Worm (Caenorhabditis elegans) whole organism, L2 larva: ENCODE data around the gene C01G5.5.

Experiments
- R02D3.7 ChIP-seq: fragments of 150-350 bp; optimal IDR thresholded peaks from 2 replicates; lab custom pipeline; 2014; ENCODE audit warnings: missing biosample characterization, missing genetic modification characterization
- Y55F3AM.14 ChIP-seq: fragments of 200-800 bp; sonication (Bioruptor generic); optimal IDR thresholded peaks from 2 replicates; lab custom pipeline; 2018; ENCODE audit warnings: mild to moderate bottlenecking, missing genetic modification characterization, missing compliant biosample characterization
- blmp-1 ChIP-seq: sonication (generic microtip); optimal IDR thresholded peaks from 2 replicates; lab custom pipeline; 2017; ENCODE audit warnings: missing genetic modification characterization, mild to moderate bottlenecking, missing compliant biosample characterization, antibody characterized with exemption, moderate library complexity; ENCODE audit not compliant: insufficient read depth
- fos-1 ChIP-seq: fragments of 150-350 bp; optimal IDR thresholded peaks from 2 replicates; lab custom pipeline; 2014; ENCODE audit warnings: missing biosample characterization, missing genetic modification characterization
- lin-39 ChIP-seq: fragments of 150-350 bp; optimal IDR thresholded peaks from 2 replicates; lab custom pipeline; 2014; ENCODE audit warnings: missing biosample characterization, missing genetic modification reagents, missing genetic modification characterization
- nhr-10 ChIP-seq: sonication (generic microtip); optimal IDR thresholded peaks from 2 replicates; lab custom pipeline; 2017; ENCODE audit warnings: missing biosample characterization, missing genetic modification characterization
- unc-39 ChIP-seq: fragments of 150-350 bp; optimal IDR thresholded peaks from 2 replicates; lab custom pipeline; 2014; ENCODE audit warnings: missing biosample characterization, missing genetic modification characterization

DNA sequence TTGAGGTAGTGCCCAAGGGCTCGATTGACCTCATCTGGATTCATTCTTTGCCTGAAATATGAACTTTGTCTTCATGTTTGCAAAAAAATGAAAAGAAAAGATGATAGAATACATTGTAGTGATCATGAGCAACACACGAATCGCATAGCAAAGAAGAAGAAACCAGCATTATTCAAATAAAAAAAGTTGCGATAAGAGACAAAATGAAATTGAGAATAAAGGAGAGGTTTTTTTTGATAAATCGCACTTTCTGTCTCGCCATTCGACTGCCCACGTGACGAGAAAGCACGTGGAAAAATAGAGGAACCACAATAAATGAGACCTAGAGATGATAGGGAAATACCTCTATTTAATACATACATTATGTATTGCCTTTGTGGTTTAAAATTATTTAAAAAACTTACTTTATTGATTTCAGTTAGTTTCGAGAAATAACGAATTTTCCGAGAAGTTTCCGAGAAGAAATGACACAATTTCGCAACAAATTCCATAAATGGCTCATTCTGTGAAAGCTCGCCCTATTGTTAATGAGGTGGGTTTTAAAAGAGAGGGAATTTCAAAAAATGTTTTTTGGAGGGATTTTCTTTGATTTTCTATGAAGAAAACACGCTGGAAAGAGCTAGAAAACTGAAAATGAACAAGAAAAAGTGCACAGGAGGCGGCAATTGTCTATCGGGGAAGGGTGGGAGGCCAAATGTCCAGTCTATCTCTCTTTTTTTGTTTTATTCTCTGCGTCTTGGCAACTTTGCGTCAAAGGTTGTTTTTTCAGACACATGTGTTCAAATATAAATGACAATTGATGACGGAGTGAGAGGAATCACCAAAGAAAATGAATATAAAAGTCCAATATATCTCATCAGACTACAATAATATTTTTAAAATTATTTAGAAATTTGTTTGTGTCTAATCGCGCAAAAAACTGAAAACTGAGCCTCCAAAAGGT is 31.2 kb downstream of the C01G5.5 start, which contains the start of gene paqr-1:
- no peak for TF ChIP-seq nhr-10 (tag; lab: Kevin White, UChicago)
- no peak for TF ChIP-seq lin-39 (tag; lab: Kevin White, UChicago)
- TF ChIP-seq R02D3.7 (tag; lab: Kevin White, UChicago): no peak
- peak; percentile 14 for TF ChIP-seq fos-1 (tag; lab: Kevin White, UChicago)
- TF ChIP-seq Y55F3AM.14 (GFP tag; lab: Kevin White, UChicago): no peak
- peak; percentile 64 for TF ChIP-seq blmp-1
- no peak for TF ChIP-seq unc-39 (tag; lab: Kevin White, UChicago)
